Fruit fly (Drosophila melanogaster): ENCODE data around the gene CG6244.

DNA sequence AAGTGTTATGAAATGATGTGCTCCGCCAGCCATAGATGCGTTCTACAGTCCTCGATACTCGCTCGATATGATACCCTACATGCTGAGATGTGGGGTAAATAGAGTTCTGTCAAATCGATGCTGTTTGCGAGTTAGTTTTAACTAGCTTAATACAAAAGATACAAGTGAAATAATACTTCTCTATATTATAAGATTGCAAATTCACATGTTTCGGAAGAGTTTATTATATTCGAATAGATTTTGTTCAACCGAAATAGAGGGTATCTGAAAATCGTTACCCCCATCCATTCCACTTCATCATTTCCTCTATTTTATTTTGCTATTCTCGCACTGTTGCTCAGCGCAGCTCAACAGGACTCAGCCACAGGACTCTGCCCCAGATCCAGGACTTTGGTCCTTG lies 13.8 kb upstream of the CG6244 start:
- TF ChIP-seq Blimp-1 (GFP tag; optimal IDR thresholded peaks at IDR 0.05) (no peak), CG11902 (GFP tag; optimal IDR thresholded peaks at IDR 0.05) (no peak), CG6854 (GFP tag; optimal IDR thresholded peaks at IDR 0.05) (no peak), CG1621 (tag; optimal IDR thresholded peaks at IDR 0.05) (no peak), CG4318 (GFP tag; optimal IDR thresholded peaks at IDR 0.05) (no peak), Lpt (GFP tag; optimal IDR thresholded peaks at IDR 0.05) (no peak), CG6808 (GFP tag; optimal IDR thresholded peaks at IDR 0.05) (no peak), eg (GFP tag; IDR thresholded peaks at IDR 0.05) (no peak), acj6 (GFP tag; optimal IDR thresholded peaks at IDR 0.05) (no peak), Gug (GFP tag; IDR thresholded peaks at IDR 0.05) (no peak), Ets21C (GFP tag; optimal IDR thresholded peaks at IDR 0.05) (no peak), fd59A (GFP tag; optimal IDR thresholded peaks at IDR 0.05) (no peak), Ets96B (tag; optimal IDR thresholded peaks at IDR 0.05) (no peak)
